Worm (Caenorhabditis elegans): Measurements from ENCODE around the gene bcs-1.

ce11 chrII:8551100-8551499, 19.8 kb upstream of the bcs-1 start:
- TF ChIP-seq tab-1 (GFP tag; IDR thresholded peaks at IDR 0.05) (no peak), flt-1 (GFP tag; IDR thresholded peaks at IDR 0.05) (no peak), klf-2 (GFP tag; conservative IDR thresholded peaks at IDR 0.05) (no peak)

Measured in whole organism, midembryonic.